Worm (Caenorhabditis elegans) whole organism, early embryonic: Measurements from ENCODE around the gene dcaf-1.

Experiments used
- B0310.2 ChIP-seq: sonication (generic microtip); optimal IDR thresholded peaks from 2 replicates; lab custom pipeline; 2016; ENCODE audit warnings: mild to moderate bottlenecking, missing genetic modification characterization, missing compliant biosample characterization
- F13C5.2 ChIP-seq: sonication (generic microtip); optimal IDR thresholded peaks from 2 replicates; lab custom pipeline; 2017; ENCODE audit warnings: mild to moderate bottlenecking, missing genetic modification characterization, inconsistent platforms, missing compliant biosample characterization
- aly-1 ChIP-seq: sonication (generic microtip); optimal IDR thresholded peaks from 2 replicates; lab custom pipeline; 2016; ENCODE audit warnings: missing genetic modification characterization, missing compliant biosample characterization
- ama-1 ChIP-seq: fragments of 150-350 bp; optimal IDR thresholded peaks from 2 replicates; lab custom pipeline; 2014
- ceh-13 ChIP-seq: fragments of 200-800 bp; sonication (Bioruptor generic); optimal IDR thresholded peaks from 2 replicates; lab custom pipeline; 2018; ENCODE audit warnings: mild to moderate bottlenecking, missing genetic modification characterization, missing compliant biosample characterization
- ceh-36 ChIP-seq: sonication (generic microtip); optimal IDR thresholded peaks from 2 replicates; lab custom pipeline; 2016; ENCODE audit warnings: missing genetic modification characterization, inconsistent platforms, missing compliant biosample characterization
- ets-7 ChIP-seq: sonication (generic microtip); optimal IDR thresholded peaks from 2 replicates; lab custom pipeline; 2016; ENCODE audit warnings: missing genotype, missing genetic modification characterization, missing compliant biosample characterization
- flt-1 ChIP-seq: fragments of 200-800 bp; sonication (Bioruptor generic); IDR thresholded peaks from 2 replicates; pipeline ENCODE4 v1.3.6; 2022; ENCODE audit warnings: missing genetic modification characterization, missing compliant biosample characterization
- hmbx-1 ChIP-seq: sonication (generic microtip); optimal IDR thresholded peaks from 2 replicates; lab custom pipeline; 2016; ENCODE audit warnings: mild to moderate bottlenecking, missing genetic modification characterization, missing compliant biosample characterization
- hmg-4 ChIP-seq: fragments of 200-800 bp; sonication (Bioruptor generic); optimal IDR thresholded peaks from 2 replicates; lab custom pipeline; 2018; ENCODE audit warnings: mild to moderate bottlenecking, missing genetic modification characterization, missing compliant biosample characterization
- hnd-1 ChIP-seq: sonication (generic microtip); optimal IDR thresholded peaks from 2 replicates; lab custom pipeline; 2016; ENCODE audit warnings: missing genetic modification characterization, missing compliant biosample characterization
- pes-1 ChIP-seq: fragments of 200-800 bp; sonication (Bioruptor generic); IDR thresholded peaks from 2 replicates; pipeline ENCODE4 v1.3.6; 2022; ENCODE audit warnings: missing genetic modification reagents, missing genetic modification characterization, missing compliant biosample characterization
- scrt-1 ChIP-seq: fragments of 200-800 bp; sonication (Bioruptor generic); IDR thresholded peaks from 2 replicates; pipeline ENCODE4 v1.3.6; 2022; ENCODE audit warnings: missing genetic modification characterization, missing compliant biosample characterization
- sea-1 ChIP-seq: fragments of 200-800 bp; sonication (Bioruptor generic); conservative IDR thresholded peaks from 2 replicates; pipeline ENCODE4 v1.3.6; 2022; ENCODE audit warnings: missing genetic modification characterization, missing compliant biosample characterization
- tbx-11 ChIP-seq: fragments of 200-800 bp; sonication (Bioruptor generic); IDR thresholded peaks from 2 replicates; pipeline ENCODE4 v1.3.6; 2022; ENCODE audit warnings: missing genetic modification characterization, missing compliant biosample characterization
- tbx-37 ChIP-seq: fragments of 200-800 bp; sonication (Bioruptor generic); conservative IDR thresholded peaks from 2 replicates; pipeline ENCODE4 v1.3.6; 2022; ENCODE audit warnings: missing genetic modification reagents, missing genetic modification characterization, missing compliant biosample characterization
- tra-4 ChIP-seq: sonication (generic microtip); optimal IDR thresholded peaks from 2 replicates; lab custom pipeline; 2017; ENCODE audit warnings: missing genetic modification characterization, missing compliant biosample characterization

The dcaf-1 gene

DNA sequence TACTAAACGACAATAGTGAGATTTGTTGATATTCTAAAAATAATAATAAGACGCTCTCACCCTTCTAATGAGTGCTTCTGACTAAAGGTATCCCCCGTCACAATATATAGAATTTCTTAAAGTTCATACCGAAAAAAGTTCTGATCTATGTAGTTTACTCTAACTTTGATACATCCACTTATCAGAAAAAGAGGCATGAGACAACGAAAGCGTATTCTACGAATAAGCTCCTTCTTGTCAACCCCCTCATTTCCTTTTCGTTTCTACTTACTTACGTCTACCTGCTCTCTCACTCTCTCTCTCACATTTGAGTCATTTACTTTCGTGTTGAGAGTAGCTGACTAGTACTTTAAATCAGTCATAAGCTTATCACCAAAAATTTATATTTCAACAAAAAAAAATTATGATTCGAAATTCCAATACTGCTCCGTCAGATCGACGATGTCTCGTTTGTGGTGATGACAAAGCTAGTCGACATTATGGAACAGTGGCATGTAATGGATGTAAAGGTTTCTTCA lies 19.0 kb upstream of the dcaf-1 start:
- no peak for TF ChIP-seq scrt-1 (GFP tag; lab: Robert Waterston, UW)
- no peak for TF ChIP-seq flt-1 (GFP tag; lab: Robert Waterston, UW)
- no peak for TF ChIP-seq hmbx-1 (tag; lab: Kevin White, UChicago)
- TF ChIP-seq ceh-36 = no peak
- TF ChIP-seq tbx-37 (GFP tag; lab: Robert Waterston, UW) = no peak
- no peak for TF ChIP-seq hmg-4 (GFP tag; lab: Kevin White, UChicago)
- TF ChIP-seq sea-1 = no peak
- no peak for TF ChIP-seq B0310.2 (tag; lab: Kevin White, UChicago)
- no peak for TF ChIP-seq hnd-1 (tag; lab: Kevin White, UChicago)
- TF ChIP-seq F13C5.2 (tag; lab: Kevin White, UChicago) = no peak
- TF ChIP-seq tra-4 = no peak
- no peak for TF ChIP-seq ama-1 (lab: Kevin White, UChicago)
- no peak for TF ChIP-seq aly-1 (tag; lab: Kevin White, UChicago)
- TF ChIP-seq pes-1 (GFP tag; lab: Robert Waterston, UW) = no peak
- TF ChIP-seq ets-7 (tag; lab: Kevin White, UChicago) = no peak
- no peak for TF ChIP-seq tbx-11
- no peak for TF ChIP-seq ceh-13 (GFP tag; lab: Kevin White, UChicago)

DNA sequence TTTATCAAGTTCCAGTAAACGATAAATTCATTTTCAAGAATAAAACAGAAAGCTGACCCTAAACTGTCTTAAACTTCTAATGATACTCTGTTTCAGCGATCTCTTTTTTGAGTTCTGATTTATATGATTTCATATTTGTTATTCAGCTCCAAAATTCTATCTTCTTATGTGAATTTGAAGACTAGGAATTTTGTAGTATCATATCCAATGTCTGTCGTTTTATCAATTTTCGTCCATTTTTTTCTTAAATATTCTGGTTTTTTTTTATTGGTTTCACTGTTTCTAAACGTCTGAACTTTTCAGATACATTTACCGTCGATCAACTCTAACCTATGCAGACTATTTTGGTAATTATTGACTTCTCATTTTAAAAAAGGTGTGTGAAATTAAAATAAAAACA lies 18.4 kb upstream of the dcaf-1 start, which contains the start of the genes nhr-138 and C28D4.18:
Gene nhr-138 (plus strand): TSS at position 304 of the 400 bp plus-strand sequence.
Gene C28D4.18 (plus strand): TSS at position 333 of the 400 bp plus-strand sequence.
- TF ChIP-seq flt-1 (GFP tag; lab: Robert Waterston, UW) (no peak), F13C5.2 (tag; lab: Kevin White, UChicago) (no peak), pes-1 (GFP tag; lab: Robert Waterston, UW) (no peak)

DNA sequence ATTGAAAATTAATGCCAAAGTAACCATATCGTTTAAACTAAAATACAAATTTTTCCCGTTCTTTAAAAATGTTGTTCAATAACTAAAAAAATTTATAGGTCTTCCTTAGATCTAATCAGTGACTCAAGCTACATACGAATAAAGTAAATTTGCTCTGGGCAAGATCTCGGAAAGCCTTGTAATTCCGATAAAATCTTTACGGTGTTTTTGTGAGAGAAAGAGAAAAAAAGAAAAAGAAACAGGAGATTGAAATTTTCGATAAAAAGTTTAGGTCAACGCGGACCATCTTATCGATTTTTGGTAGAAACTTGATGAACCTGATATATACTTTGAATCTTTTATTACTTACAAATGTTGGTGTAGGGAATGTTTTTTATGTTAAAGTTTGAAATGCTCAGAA lies 16.7 kb upstream of the dcaf-1 start:
- TF ChIP-seq tbx-37 (GFP tag; lab: Robert Waterston, UW) = no peak
- TF ChIP-seq ceh-13 (GFP tag; lab: Kevin White, UChicago) = no peak
- TF ChIP-seq aly-1 (tag; lab: Kevin White, UChicago) = no peak
- TF ChIP-seq sea-1 = no peak
- TF ChIP-seq hmg-4 (GFP tag; lab: Kevin White, UChicago) = no peak
- no peak for TF ChIP-seq flt-1 (GFP tag; lab: Robert Waterston, UW)
- no peak for TF ChIP-seq hnd-1 (tag; lab: Kevin White, UChicago)
- no peak for TF ChIP-seq ama-1 (lab: Kevin White, UChicago)
- TF ChIP-seq scrt-1 (GFP tag; lab: Robert Waterston, UW) = no peak
- TF ChIP-seq hmbx-1 (tag; lab: Kevin White, UChicago) = no peak
- TF ChIP-seq pes-1 (GFP tag; lab: Robert Waterston, UW) = no peak
- TF ChIP-seq tbx-11 = no peak
- no peak for TF ChIP-seq B0310.2 (tag; lab: Kevin White, UChicago)
- TF ChIP-seq F13C5.2 (tag; lab: Kevin White, UChicago) = no peak
- no peak for TF ChIP-seq tra-4
- no peak for TF ChIP-seq ceh-36
- TF ChIP-seq ets-7 (tag; lab: Kevin White, UChicago) = no peak

DNA sequence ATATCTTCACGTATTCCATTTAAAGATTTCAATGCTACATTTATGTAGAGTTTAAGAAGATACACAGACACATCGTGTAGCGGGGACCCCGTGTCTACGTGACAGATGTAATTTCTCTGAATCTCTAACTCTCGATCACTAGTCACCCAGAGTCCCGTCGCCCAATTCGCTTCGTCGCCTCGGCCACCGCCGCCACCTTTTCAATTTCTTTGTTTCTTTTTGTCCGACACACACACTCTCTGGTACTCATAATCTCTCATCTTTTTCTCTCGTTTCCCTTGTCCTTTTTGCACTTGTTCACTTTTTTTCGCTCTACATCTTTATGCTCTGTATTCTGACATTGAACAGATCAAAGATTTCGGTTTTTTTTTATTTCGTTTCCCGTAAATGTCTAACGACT lies 11.9 kb upstream of the dcaf-1 start:
- no peak for TF ChIP-seq hmbx-1 (tag; lab: Kevin White, UChicago)

DNA sequence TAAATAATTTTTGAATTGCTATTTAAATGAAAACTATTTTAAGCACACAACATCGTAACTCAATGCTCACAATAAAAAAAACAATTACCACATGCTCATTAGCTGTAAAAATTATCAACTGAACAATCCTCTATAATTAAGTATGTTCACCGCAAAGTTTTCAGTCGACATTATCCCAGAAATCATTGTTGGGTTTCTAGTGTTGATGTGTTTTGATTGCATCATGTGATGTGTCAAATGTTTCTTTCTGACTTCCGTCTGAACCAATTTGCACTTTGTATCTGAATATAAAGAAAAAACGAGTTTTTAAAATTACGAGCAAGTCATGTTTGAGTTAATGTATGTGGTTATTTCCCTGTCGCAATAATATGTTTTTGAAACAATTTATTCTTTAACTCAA lies 11.3 kb upstream of the dcaf-1 start:
- TF ChIP-seq ceh-36 (no peak), hmbx-1 (tag; lab: Kevin White, UChicago) (no peak), ceh-13 (GFP tag; lab: Kevin White, UChicago) (no peak), hmg-4 (GFP tag; lab: Kevin White, UChicago) (no peak), tbx-37 (GFP tag; lab: Robert Waterston, UW) (no peak), scrt-1 (GFP tag; lab: Robert Waterston, UW) (no peak)

DNA sequence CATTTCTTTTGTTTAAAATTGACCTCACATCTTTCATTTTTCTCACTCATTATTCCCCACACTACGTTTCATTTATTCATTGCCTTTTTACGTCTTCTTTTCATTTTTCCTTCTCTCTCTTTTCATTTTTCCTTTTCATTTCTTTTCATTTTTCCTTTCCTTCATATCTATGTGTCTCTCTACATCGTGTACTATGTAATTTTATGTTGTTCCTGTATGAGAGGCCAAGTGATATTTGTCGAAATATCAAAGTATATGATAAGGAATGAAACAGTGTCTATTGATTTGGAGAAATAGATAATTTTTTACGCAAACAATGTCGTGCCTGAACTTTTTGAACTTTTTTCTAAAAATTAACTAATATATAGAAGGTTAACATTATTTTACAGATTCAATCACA lies 10.0 kb upstream of the dcaf-1 start:
- TF ChIP-seq tbx-37 (GFP tag; lab: Robert Waterston, UW) (no peak), ceh-36 (no peak), aly-1 (tag; lab: Kevin White, UChicago) (no peak), B0310.2 (tag; lab: Kevin White, UChicago) (no peak), tra-4 (no peak), ama-1 (lab: Kevin White, UChicago) (no peak), hmg-4 (GFP tag; lab: Kevin White, UChicago) (no peak), ceh-13 (GFP tag; lab: Kevin White, UChicago) (no peak), hnd-1 (tag; lab: Kevin White, UChicago) (no peak), tbx-11 (no peak), F13C5.2 (tag; lab: Kevin White, UChicago) (no peak), sea-1 (no peak), scrt-1 (GFP tag; lab: Robert Waterston, UW) (no peak), flt-1 (GFP tag; lab: Robert Waterston, UW) (no peak), hmbx-1 (tag; lab: Kevin White, UChicago) (no peak), pes-1 (GFP tag; lab: Robert Waterston, UW) (no peak), ets-7 (tag; lab: Kevin White, UChicago) (no peak)

DNA sequence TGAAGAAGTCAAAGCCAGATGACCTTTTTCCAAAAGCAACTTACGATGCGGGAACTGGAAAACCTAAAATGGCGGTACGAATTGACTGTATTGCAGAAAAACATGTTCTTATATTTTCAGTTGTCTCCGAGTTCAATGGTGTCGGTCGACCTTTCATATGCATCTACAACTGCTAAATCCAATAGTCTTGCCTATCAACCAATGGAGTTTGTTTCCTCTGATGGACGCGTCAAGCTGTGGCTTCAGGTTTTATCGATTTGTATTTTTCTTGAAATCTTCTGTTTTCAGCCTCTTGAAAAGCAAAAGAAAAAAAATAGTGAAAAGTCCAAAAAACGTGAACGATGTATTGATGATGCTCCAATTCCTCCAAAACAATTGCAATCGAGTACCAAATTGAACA lies 7.7 kb upstream of the dcaf-1 start:
- TF ChIP-seq ceh-13 (GFP tag; lab: Kevin White, UChicago) = no peak
- TF ChIP-seq aly-1 (tag; lab: Kevin White, UChicago) = no peak
- no peak for TF ChIP-seq ceh-36
- TF ChIP-seq hnd-1 (tag; lab: Kevin White, UChicago) = no peak
- no peak for TF ChIP-seq tbx-11
- no peak for TF ChIP-seq pes-1 (GFP tag; lab: Robert Waterston, UW)
- TF ChIP-seq F13C5.2 (tag; lab: Kevin White, UChicago) = no peak
- TF ChIP-seq hmg-4 (GFP tag; lab: Kevin White, UChicago) = no peak
- TF ChIP-seq ama-1 (lab: Kevin White, UChicago) = no peak
- TF ChIP-seq scrt-1 (GFP tag; lab: Robert Waterston, UW) = no peak
- no peak for TF ChIP-seq tra-4
- no peak for TF ChIP-seq sea-1
- no peak for TF ChIP-seq hmbx-1 (tag; lab: Kevin White, UChicago)
- TF ChIP-seq B0310.2 (tag; lab: Kevin White, UChicago) = no peak
- TF ChIP-seq flt-1 (GFP tag; lab: Robert Waterston, UW) = no peak
- TF ChIP-seq ets-7 (tag; lab: Kevin White, UChicago) = no peak
- no peak for TF ChIP-seq tbx-37 (GFP tag; lab: Robert Waterston, UW)
